Fruit fly (Drosophila melanogaster) whole organism, embryonic: ENCODE measurements around the gene Sil1.

Experiments used
- Adf1 ChIP-seq: fragments of 200-800 bp; sonication (Bioruptor generic); IDR thresholded peaks from 2 replicates; pipeline ENCODE4 v1.3.6; 2022; ENCODE audit warnings: missing biosample characterization, missing genetic modification characterization
- Atf3 ChIP-seq: fragments of 200-800 bp; sonication (Bioruptor generic); optimal IDR thresholded peaks from 3 replicates; lab custom pipeline; 2016; ENCODE audit warnings: missing biosample characterization, missing genetic modification characterization
- BEAF-32 ChIP-seq: fragments of 200-800 bp; sonication (Bioruptor generic); optimal IDR thresholded peaks from 3 replicates; lab custom pipeline; 2017; ENCODE audit warnings: missing biosample characterization, missing genetic modification characterization, mild to moderate bottlenecking, moderate library complexity, missing genetic modification reagents
- CG10321 ChIP-seq: fragments of 200-800 bp; sonication (Bioruptor generic); IDR thresholded peaks from 2 replicates; pipeline ENCODE4 v1.3.6; 2022; ENCODE audit warnings: missing biosample characterization, missing genetic modification characterization
- CG12769 ChIP-seq: fragments of 200-800 bp; sonication (Bioruptor generic); optimal IDR thresholded peaks from 2 replicates; lab custom pipeline; 2019; ENCODE audit warnings: missing biosample characterization, mild to moderate bottlenecking, missing genetic modification characterization, moderate library complexity
- CG13287 ChIP-seq: fragments of 200-800 bp; sonication (Bioruptor generic); IDR thresholded peaks from 2 replicates; pipeline ENCODE4 v1.3.6; 2022; ENCODE audit warnings: missing biosample characterization, missing genetic modification characterization; ENCODE audit not compliant: partially characterized antibody
- CG13296 ChIP-seq: fragments of 200-800 bp; sonication (Bioruptor generic); optimal IDR thresholded peaks from 3 replicates; lab custom pipeline; 2018; ENCODE audit warnings: missing biosample characterization, mild to moderate bottlenecking, missing genetic modification characterization
- CG14441 ChIP-seq: fragments of 200-800 bp; sonication (Bioruptor generic); IDR thresholded peaks from 2 replicates; pipeline ENCODE4 v1.3.6; 2022; ENCODE audit warnings: missing biosample characterization, missing genetic modification characterization
- CG14710 ChIP-seq: fragments of 200-800 bp; sonication (Bioruptor generic); optimal IDR thresholded peaks from 3 replicates; lab custom pipeline; 2019; ENCODE audit warnings: missing biosample characterization, mild to moderate bottlenecking, missing genetic modification characterization, moderate library complexity
- CG1603 ChIP-seq: fragments of 200-800 bp; sonication (Bioruptor generic); optimal IDR thresholded peaks from 2 replicates; lab custom pipeline; 2019; ENCODE audit warnings: missing biosample characterization, mild to moderate bottlenecking, missing genetic modification characterization, moderate library complexity
- CG16813 ChIP-seq: fragments of 200-800 bp; sonication (Bioruptor generic); IDR thresholded peaks from 3 replicates; pipeline ENCODE4 v1.3.6; 2022; ENCODE audit warnings: missing biosample characterization, missing genetic modification characterization; ENCODE audit not compliant: partially characterized antibody
- CG17802 ChIP-seq: fragments of 200-800 bp; sonication (Bioruptor generic); optimal IDR thresholded peaks from 2 replicates; lab custom pipeline; 2018; ENCODE audit warnings: missing biosample characterization, mild to moderate bottlenecking, missing genetic modification characterization, moderate library complexity
- CG34422 ChIP-seq: fragments of 200-800 bp; sonication (Bioruptor generic); IDR thresholded peaks from 3 replicates; pipeline ENCODE4 v1.3.6; 2022; ENCODE audit warnings: missing biosample characterization, missing genetic modification characterization
- CG6689 ChIP-seq: fragments of 200-800 bp; sonication (Bioruptor generic); IDR thresholded peaks from 2 replicates; pipeline ENCODE4 v1.3.6; 2022; ENCODE audit warnings: missing biosample characterization, missing genetic modification characterization
- CG7357 ChIP-seq: fragments of 200-800 bp; sonication (Bioruptor generic); IDR thresholded peaks from 3 replicates; pipeline ENCODE4 v1.3.6; 2022; ENCODE audit warnings: missing biosample characterization, missing genetic modification characterization
- CG7963 ChIP-seq: fragments of 200-800 bp; sonication (Bioruptor generic); IDR thresholded peaks from 3 replicates; pipeline ENCODE4 v1.3.6; 2022; ENCODE audit warnings: missing biosample characterization, missing genetic modification characterization; ENCODE audit not compliant: partially characterized antibody
- CG8944 ChIP-seq: fragments of 200-800 bp; sonication (Bioruptor generic); optimal IDR thresholded peaks from 3 replicates; lab custom pipeline; 2016; ENCODE audit warnings: missing biosample characterization, missing genetic modification characterization
- CHES-1-like ChIP-seq: fragments of 200-800 bp; sonication (Bioruptor generic); optimal IDR thresholded peaks from 2 replicates; lab custom pipeline; 2016; ENCODE audit warnings: missing biosample characterization, missing genetic modification characterization
- CTCF ChIP-seq: fragments of 200-800 bp; sonication (Bioruptor generic); optimal IDR thresholded peaks from 2 replicates; lab custom pipeline; 2017; ENCODE audit warnings: missing biosample characterization, mild to moderate bottlenecking, missing genetic modification characterization, moderate library complexity
- CoRest ChIP-seq: fragments of 200-800 bp; sonication (Bioruptor generic); optimal IDR thresholded peaks from 3 replicates; lab custom pipeline; 2018; ENCODE audit warnings: missing biosample characterization, mild to moderate bottlenecking, missing genetic modification characterization, moderate library complexity
- Dip3 ChIP-seq: fragments of 200-800 bp; sonication (Bioruptor generic); optimal IDR thresholded peaks from 3 replicates; lab custom pipeline; 2016; ENCODE audit warnings: missing biosample characterization, missing genetic modification characterization
- Ets97D ChIP-seq: fragments of 200-800 bp; sonication (Bioruptor generic); optimal IDR thresholded peaks from 3 replicates; lab custom pipeline; 2016; ENCODE audit warnings: missing biosample characterization, missing genetic modification characterization
- Fer3 ChIP-seq: fragments of 200-800 bp; sonication (Bioruptor generic); optimal IDR thresholded peaks from 2 replicates; lab custom pipeline; 2018; ENCODE audit warnings: missing biosample characterization, mild to moderate bottlenecking, missing genetic modification characterization, moderate library complexity
- HLH4C ChIP-seq: fragments of 200-800 bp; sonication (Bioruptor generic); IDR thresholded peaks from 3 replicates; pipeline ENCODE4 v1.3.6; 2022; ENCODE audit warnings: missing biosample characterization, missing genetic modification characterization; ENCODE audit not compliant: partially characterized antibody
- HLH54F ChIP-seq: fragments of 200-800 bp; sonication (Bioruptor generic); optimal IDR thresholded peaks from 3 replicates; lab custom pipeline; 2016; ENCODE audit warnings: missing biosample characterization, missing genetic modification characterization
- HmgD ChIP-seq: fragments of 200-800 bp; sonication (Bioruptor generic); optimal IDR thresholded peaks from 3 replicates; lab custom pipeline; 2016; ENCODE audit warnings: missing biosample characterization, missing genetic modification characterization
- Optix ChIP-seq: fragments of 200-800 bp; sonication (Bioruptor generic); IDR thresholded peaks from 3 replicates; pipeline ENCODE4 v1.3.6; 2022; ENCODE audit warnings: missing biosample characterization, missing genetic modification characterization
- Rfx ChIP-seq: fragments of 200-800 bp; sonication (Bioruptor generic); IDR thresholded peaks from 2 replicates; pipeline ENCODE4 v1.3.6; 2022; ENCODE audit warnings: missing biosample characterization, missing genetic modification characterization
- Rx ChIP-seq: fragments of 200-800 bp; sonication (Bioruptor generic); IDR thresholded peaks from 2 replicates; pipeline ENCODE4 v1.3.6; 2022; ENCODE audit warnings: missing biosample characterization, missing genetic modification characterization
- Scr ChIP-seq: fragments of 200-800 bp; sonication (Bioruptor generic); IDR thresholded peaks from 2 replicates; pipeline ENCODE4 v1.3.6; 2022; ENCODE audit warnings: missing biosample characterization, missing genetic modification characterization; ENCODE audit not compliant: partially characterized antibody
- Sin3A ChIP-seq: fragments of >200 bp; optimal IDR thresholded peaks from 2 replicates; lab custom pipeline; 2018
- Sox102F ChIP-seq: fragments of 200-800 bp; sonication (Bioruptor generic); optimal IDR thresholded peaks from 2 replicates; lab custom pipeline; 2018; ENCODE audit warnings: missing biosample characterization, mild to moderate bottlenecking, missing genetic modification characterization, moderate library complexity
- cwo ChIP-seq: fragments of 200-800 bp; sonication (Bioruptor generic); optimal IDR thresholded peaks from 3 replicates; lab custom pipeline; 2017; ENCODE audit warnings: missing biosample characterization, missing genetic modification characterization, mild to moderate bottlenecking, moderate library complexity, missing genetic modification reagents
- en ChIP-seq: fragments of 200-800 bp; sonication (Bioruptor generic); optimal IDR thresholded peaks from 2 replicates; lab custom pipeline; 2016; ENCODE audit warnings: missing biosample characterization, missing genetic modification characterization
- gsb-n ChIP-seq: fragments of 200-800 bp; sonication (Bioruptor generic); optimal IDR thresholded peaks from 3 replicates; lab custom pipeline; 2018; ENCODE audit warnings: missing biosample characterization, mild to moderate bottlenecking, missing genetic modification characterization
- hb ChIP-seq: fragments of 200-800 bp; sonication (Bioruptor generic); IDR thresholded peaks from 3 replicates; pipeline ENCODE4 v1.3.6; 2022; ENCODE audit warnings: missing biosample characterization, missing genetic modification characterization; ENCODE audit not compliant: partially characterized antibody
- ken ChIP-seq: fragments of 200-800 bp; sonication (Bioruptor generic); IDR thresholded peaks from 3 replicates; pipeline ENCODE4 v1.3.6; 2022; ENCODE audit warnings: missing biosample characterization, missing genetic modification characterization
- kni ChIP-seq: fragments of 200-800 bp; sonication (Bioruptor generic); optimal IDR thresholded peaks from 3 replicates; lab custom pipeline; 2017; ENCODE audit warnings: mild to moderate bottlenecking, missing biosample characterization, missing genetic modification reagents, missing genetic modification characterization
- nerfin-1 ChIP-seq: fragments of 200-800 bp; sonication (Bioruptor generic); optimal IDR thresholded peaks from 3 replicates; lab custom pipeline; 2019; ENCODE audit warnings: missing biosample characterization, mild to moderate bottlenecking, missing genetic modification characterization, moderate library complexity
- org-1 ChIP-seq: fragments of 200-800 bp; sonication (Bioruptor generic); optimal IDR thresholded peaks from 2 replicates; lab custom pipeline; 2017; ENCODE audit warnings: missing biosample characterization, missing genetic modification characterization
- pzg ChIP-seq: fragments of 200-800 bp; sonication (Bioruptor generic); optimal IDR thresholded peaks from 3 replicates; lab custom pipeline; 2018; ENCODE audit warnings: missing biosample characterization, mild to moderate bottlenecking, missing genetic modification characterization, moderate library complexity
- ro ChIP-seq: fragments of 200-800 bp; sonication (Bioruptor generic); IDR thresholded peaks from 2 replicates; pipeline ENCODE4 v1.3.6; 2022; ENCODE audit warnings: missing biosample characterization, missing genetic modification characterization
- run ChIP-seq: fragments of 200-800 bp; sonication (Bioruptor generic); optimal IDR thresholded peaks from 3 replicates; lab custom pipeline; 2018; ENCODE audit warnings: missing biosample characterization, mild to moderate bottlenecking, missing genetic modification characterization
- sens ChIP-seq: fragments of 200-800 bp; sonication (Bioruptor generic); peaks from one replicate; lab custom pipeline; 2016; ENCODE audit warnings: missing biosample characterization, missing genetic modification characterization
- slou ChIP-seq: fragments of 200-800 bp; sonication (Bioruptor generic); optimal IDR thresholded peaks from 3 replicates; lab custom pipeline; 2016; ENCODE audit warnings: missing biosample characterization, missing genetic modification characterization
- ssp ChIP-seq: fragments of 200-800 bp; sonication (Bioruptor generic); IDR thresholded peaks from 2 replicates; pipeline ENCODE4 v1.3.6; 2022; ENCODE audit warnings: missing biosample characterization, missing genetic modification characterization
- tna ChIP-seq: fragments of 200-800 bp; sonication (Bioruptor generic); IDR thresholded peaks from 2 replicates; pipeline ENCODE4 v1.3.6; 2022; ENCODE audit warnings: missing biosample characterization, missing genetic modification characterization; ENCODE audit not compliant: partially characterized antibody
- ttk ChIP-seq: fragments of 200-800 bp; sonication (Bioruptor generic); IDR thresholded peaks from 2 replicates; pipeline ENCODE4 v2.1.2; 2022; ENCODE audit warnings: missing biosample characterization, missing genetic modification characterization
- vfl ChIP-seq: fragments of 200-800 bp; sonication (Bioruptor generic); optimal IDR thresholded peaks from 2 replicates; lab custom pipeline; 2016; ENCODE audit warnings: missing biosample characterization, missing genetic modification characterization
- z ChIP-seq: fragments of 200-800 bp; sonication (Bioruptor generic); IDR thresholded peaks from 3 replicates; pipeline ENCODE4 v1.3.6; 2022; ENCODE audit warnings: missing biosample characterization, missing genetic modification characterization
- zen2 ChIP-seq: fragments of 200-800 bp; sonication (Bioruptor generic); IDR thresholded peaks from 3 replicates; pipeline ENCODE4 v1.3.6; 2022; ENCODE audit warnings: missing biosample characterization, missing genetic modification characterization; ENCODE audit not compliant: partially characterized antibody

Sil1 gene

DNA sequence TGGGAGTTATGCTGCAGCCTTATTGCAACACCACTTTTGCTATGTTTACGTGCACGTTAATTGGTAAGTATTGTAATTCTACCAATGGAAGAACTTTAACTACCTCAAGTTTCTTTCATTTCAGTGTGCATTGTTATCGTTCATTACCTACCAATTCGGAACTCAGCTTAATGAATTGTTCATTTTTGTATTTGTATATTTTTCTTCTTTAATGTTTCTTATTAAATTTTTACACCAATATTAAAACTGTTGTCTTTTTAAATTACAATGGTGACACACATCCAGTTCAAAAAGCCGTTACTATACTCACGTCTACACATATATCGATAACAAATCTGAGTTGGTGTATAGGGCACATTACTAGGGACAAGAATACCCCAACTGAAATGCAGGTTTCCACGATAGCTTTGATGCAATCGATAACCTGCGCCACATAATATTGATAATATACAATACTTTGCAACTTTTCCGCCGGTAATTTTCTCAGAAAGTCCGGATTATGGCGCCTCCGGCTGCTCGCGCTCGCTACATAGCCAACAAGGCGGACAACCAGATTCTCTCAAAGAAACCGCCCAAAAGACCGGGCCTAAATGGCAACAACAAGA, 14.0 kb downstream of the Sil1 start, which contains the start of gene Alg9 (continued):
- peak; percentile 74 for TF ChIP-seq Ets97D (GFP tag; lab: Kevin White, UChicago)
- no peak for TF ChIP-seq ttk
- no peak for TF ChIP-seq nerfin-1 (tag; lab: Kevin White, UChicago)
- TF ChIP-seq BEAF-32 (GFP tag; lab: Kevin White, UChicago), result peak; percentile 84
- TF ChIP-seq CTCF (GFP tag; lab: Kevin White, UChicago), result peak; percentile 30
- TF ChIP-seq z (GFP tag; lab: Robert Waterston, UW), result no peak
- peak; percentile 11; the same call in 1 of the 2 replicates for TF ChIP-seq Adf1 (GFP tag; lab: Robert Waterston, UW)
- no peak for TF ChIP-seq ro (GFP tag; lab: Robert Waterston, UW)
- peak; percentile 88 for TF ChIP-seq Scr (GFP tag; lab: Robert Waterston, UW)
- peak; percentile 46 for TF ChIP-seq HmgD
- TF ChIP-seq en (GFP tag; lab: Kevin White, UChicago), result no peak
- no peak for TF ChIP-seq Dip3 (GFP tag; lab: Kevin White, UChicago)
- TF ChIP-seq CHES-1-like (GFP tag; lab: Kevin White, UChicago), result no peak
- peak; percentile 94 for TF ChIP-seq zen2 (GFP tag; lab: Robert Waterston, UW)
- peak; percentile 56 for TF ChIP-seq Sin3A (lab: Kevin White, UChicago)
- TF ChIP-seq gsb-n (tag; lab: Kevin White, UChicago), result no peak
- no peak for TF ChIP-seq CG6689 (GFP tag; lab: Robert Waterston, UW)
- TF ChIP-seq CG7357, result peak; percentile 84
- TF ChIP-seq tna (GFP tag; lab: Robert Waterston, UW), result peak; percentile 95
- TF ChIP-seq CG34422, result peak; percentile 76; the same call in 1 of the 3 replicates
- peak; percentile 98 for TF ChIP-seq ssp (GFP tag; lab: Robert Waterston, UW)
- TF ChIP-seq CG16813 (GFP tag; lab: Robert Waterston, UW), result peak; percentile 89
- no peak for TF ChIP-seq slou (GFP tag; lab: Kevin White, UChicago)
- no peak for TF ChIP-seq Fer3
- no peak for TF ChIP-seq HLH54F (GFP tag; lab: Kevin White, UChicago)
- TF ChIP-seq Rx (GFP tag; lab: Robert Waterston, UW), result no peak
- peak; percentile 95 for TF ChIP-seq HLH4C (GFP tag; lab: Robert Waterston, UW)
- peak; percentile 94 for TF ChIP-seq hb
- no peak for TF ChIP-seq CG13296 (GFP tag; lab: Kevin White, UChicago)
- TF ChIP-seq cwo (GFP tag; lab: Kevin White, UChicago), result no peak
- TF ChIP-seq pzg (GFP tag; lab: Kevin White, UChicago), result peak; percentile 79
- TF ChIP-seq CG10321 (GFP tag; lab: Robert Waterston, UW), result no peak
- TF ChIP-seq CG14441 (GFP tag; lab: Robert Waterston, UW), result no peak
- peak; percentile 81 for TF ChIP-seq CG1603 (tag; lab: Kevin White, UChicago)
- TF ChIP-seq ken (GFP tag; lab: Robert Waterston, UW), result 0 out of 3 replicates have a peak, but pooled peaks have one; percentile 24
- peak; percentile 91 for TF ChIP-seq CG7963
- TF ChIP-seq kni (GFP tag; lab: Kevin White, UChicago), result no peak
- no peak for TF ChIP-seq CG8944 (GFP tag; lab: Kevin White, UChicago)
- TF ChIP-seq vfl, result no peak
- no peak for TF ChIP-seq Atf3
- no peak for TF ChIP-seq Optix (GFP tag; lab: Robert Waterston, UW)
- TF ChIP-seq CG14710, result peak; percentile 49
- TF ChIP-seq CoRest (tag; lab: Kevin White, UChicago), result peak; percentile 47
- peak; percentile 94 for TF ChIP-seq CG13287
- peak; percentile 34; the same call in 1 of the 2 replicates for TF ChIP-seq Rfx (GFP tag; lab: Robert Waterston, UW)
- no peak for TF ChIP-seq CG12769
- no peak for TF ChIP-seq Sox102F
- TF ChIP-seq org-1, result no peak
- TF ChIP-seq run (tag; lab: Kevin White, UChicago), result no peak
- peak; percentile 72 for TF ChIP-seq sens (GFP tag; lab: Kevin White, UChicago)
- peak; percentile 81 for TF ChIP-seq CG17802 (tag; lab: Kevin White, UChicago)
